Fruit fly (Drosophila melanogaster) whole organism, wandering third instar larva: Measurements from ENCODE around the gene knk.

Source experiments
- Dfd ChIP-seq: fragments of >200 bp; optimal IDR thresholded peaks from 2 replicates; lab custom pipeline; 2017; ENCODE audit warnings: missing biosample characterization, missing genetic modification characterization
- Hr78 ChIP-seq: fragments of >200 bp; optimal IDR thresholded peaks from 2 replicates; lab custom pipeline; 2017; ENCODE audit warnings: missing biosample characterization, missing genetic modification characterization
- Sp1 ChIP-seq: fragments of 200-800 bp; sonication (Bioruptor generic); optimal IDR thresholded peaks from 3 replicates; lab custom pipeline; 2019; ENCODE audit warnings: missing biosample characterization, mild to moderate bottlenecking, missing genetic modification characterization, moderate library complexity
- brk ChIP-seq: fragments of 200-800 bp; sonication (Bioruptor generic); optimal IDR thresholded peaks from 2 replicates; lab custom pipeline; 2016; ENCODE audit warnings: missing biosample characterization, mild to moderate bottlenecking, missing genetic modification characterization
- fru ChIP-seq: fragments of 200-800 bp; sonication (Bioruptor generic); optimal IDR thresholded peaks from 3 replicates; lab custom pipeline; 2016; ENCODE audit warnings: missing biosample characterization, mild to moderate bottlenecking, missing genetic modification characterization
- h ChIP-seq: fragments of 200-800 bp; sonication (Bioruptor generic); optimal IDR thresholded peaks from 3 replicates; lab custom pipeline; 2016; ENCODE audit warnings: missing biosample characterization, mild to moderate bottlenecking, missing genetic modification characterization
- jim ChIP-seq: fragments of 175-275, 200-325 bp; sonication (Bioruptor generic); optimal IDR thresholded peaks from 2 replicates; lab custom pipeline; 2016; ENCODE audit warnings: missing biosample characterization, mild to moderate bottlenecking, missing genetic modification characterization
- pan ChIP-seq: fragments of >200 bp; optimal IDR thresholded peaks from 2 replicates; lab custom pipeline; 2017
- psq ChIP-seq: fragments of 200-800 bp; sonication (Bioruptor generic); optimal IDR thresholded peaks from 3 replicates; lab custom pipeline; 2017; ENCODE audit warnings: missing biosample characterization, mild to moderate bottlenecking, missing genetic modification characterization, moderate library complexity
- usp ChIP-seq: fragments of >200 bp; optimal IDR thresholded peaks from 2 replicates; lab custom pipeline; 2017; ENCODE audit warnings: missing biosample characterization, missing genetic modification characterization
- woc ChIP-seq: sonication (Bioruptor generic); optimal IDR thresholded peaks from 2 replicates; lab custom pipeline; 2016; ENCODE audit warnings: missing biosample characterization, mild to moderate bottlenecking, missing genetic modification characterization

- no peak for TF ChIP-seq Sp1 (GFP tag; lab: Kevin White, UChicago)
- TF ChIP-seq usp: no peak
- no peak for TF ChIP-seq Hr78
- no peak for TF ChIP-seq pan
- TF ChIP-seq Dfd: no peak
- no peak for TF ChIP-seq woc (GFP tag; lab: Kevin White, UChicago)
- no peak for TF ChIP-seq fru (GFP tag; lab: Kevin White, UChicago)
- no peak for TF ChIP-seq h (GFP tag; lab: Kevin White, UChicago)
- no peak for TF ChIP-seq jim
- TF ChIP-seq psq (GFP tag; lab: Kevin White, UChicago): no peak
- no peak for TF ChIP-seq brk (GFP tag; lab: Kevin White, UChicago)
Observed at dm6 chr3R:10153957-10154685, 28.7 kb upstream of the knk start.
